Fruit fly (Drosophila melanogaster): ENCODE data around the gene PGRP-SA.

PGRP-SA gene

DNA sequence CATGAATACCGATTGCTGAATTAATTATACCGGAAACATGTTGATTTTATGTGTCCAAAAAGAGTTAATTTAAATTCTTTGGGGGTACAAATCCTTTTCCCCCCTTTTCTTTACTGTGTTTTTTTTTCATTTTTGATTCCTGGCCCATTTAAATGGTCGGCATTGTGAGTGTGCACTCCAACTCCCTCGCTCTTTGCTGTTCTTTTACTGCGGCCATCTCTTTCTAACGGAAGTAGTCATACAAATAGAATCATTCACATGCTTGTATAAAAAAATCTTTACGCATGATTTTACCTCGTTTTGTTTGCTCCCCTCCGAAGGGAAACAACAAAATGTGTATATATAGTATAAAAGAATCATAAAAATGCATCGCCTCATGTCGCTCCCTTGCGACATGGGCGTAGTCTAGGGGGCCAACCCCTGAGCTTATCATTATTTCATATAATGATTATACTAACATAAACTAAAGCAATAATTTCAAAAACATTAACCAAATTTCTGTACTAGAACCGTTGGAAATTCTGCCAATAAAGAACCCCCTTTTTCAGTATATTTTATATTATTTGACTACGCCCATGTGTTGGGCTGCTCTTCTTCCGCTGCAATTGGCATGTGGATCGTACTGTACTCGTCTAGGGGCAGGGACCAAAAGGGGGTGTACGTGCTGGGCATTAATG, 33.3 kb upstream of the PGRP-SA start (continued):
- TF ChIP-seq tll (GFP tag; optimal IDR thresholded peaks at IDR 0.05) = no peak
- no peak for TF ChIP-seq CG16779 (GFP tag; IDR thresholded peaks at IDR 0.05)
- peak; percentile 63; the same call in 1 of the 2 replicates for TF ChIP-seq Ada2b (GFP tag; IDR thresholded peaks at IDR 0.05)
- TF ChIP-seq CTCF (GFP tag; optimal IDR thresholded peaks at IDR 0.05) = peak; percentile 54
- peak; percentile 18 for TF ChIP-seq Mes4 (GFP tag; optimal IDR thresholded peaks at IDR 0.05)
- TF ChIP-seq Dll (GFP tag; IDR thresholded peaks at IDR 0.05; ENCODE audit: partially characterized antibody) = no peak
- no peak for TF ChIP-seq fu2 (GFP tag; optimal IDR thresholded peaks at IDR 0.05)
- TF ChIP-seq CG1529 (GFP tag; optimal IDR thresholded peaks at IDR 0.05) = peak; percentile 87
- peak; percentile 57 for TF ChIP-seq CG9437 (GFP tag; optimal IDR thresholded peaks at IDR 0.05)
- peak; percentile 48 for TF ChIP-seq CG10147 (GFP tag; optimal IDR thresholded peaks at IDR 0.05)
- TF ChIP-seq Optix (GFP tag; IDR thresholded peaks at IDR 0.05) = peak; percentile 67; the same call in 2 of the 3 replicates
- peak; percentile 31 for TF ChIP-seq CG12942 (GFP tag; optimal IDR thresholded peaks at IDR 0.05)
- TF ChIP-seq CG30403 (GFP tag; optimal IDR thresholded peaks at IDR 0.05) = peak; percentile 73
- TF ChIP-seq CG10959 (GFP tag; IDR thresholded peaks at IDR 0.05) = peak; percentile 79
- TF ChIP-seq vvl (GFP tag; IDR thresholded peaks at IDR 0.05) = peak; percentile 84
- TF ChIP-seq gsb-n (tag; optimal IDR thresholded peaks at IDR 0.05) = peak; percentile 89
- peak; percentile 90 for TF ChIP-seq Ets65A (GFP tag)
- TF ChIP-seq emc (GFP tag; optimal IDR thresholded peaks at IDR 0.05) = no peak
- no peak for TF ChIP-seq Lim3 (GFP tag; IDR thresholded peaks at IDR 0.05)
- no peak for TF ChIP-seq br (optimal IDR thresholded peaks at IDR 0.05)
- TF ChIP-seq ro (GFP tag; IDR thresholded peaks at IDR 0.05) = peak; percentile 41; the same call in 1 of the 2 replicates
- TF ChIP-seq nerfin-1 (tag; optimal IDR thresholded peaks at IDR 0.05) = peak; percentile 82
- TF ChIP-seq CG3847 (GFP tag; IDR thresholded peaks at IDR 0.05) = no peak; the same call in 1 of the 2 replicates
- no peak for TF ChIP-seq CG9609 (GFP tag; optimal IDR thresholded peaks at IDR 0.05)
- peak; percentile 62 for TF ChIP-seq CG4404 (GFP tag; IDR thresholded peaks at IDR 0.05)
- TF ChIP-seq ken (GFP tag; IDR thresholded peaks at IDR 0.05) = peak; percentile 76; the same call in 2 of the 3 replicates
- TF ChIP-seq CG11398 (GFP tag; optimal IDR thresholded peaks at IDR 0.05) = no peak
- TF ChIP-seq zen (tag; optimal IDR thresholded peaks at IDR 0.05) = peak; percentile 72
- peak; percentile 10 for TF ChIP-seq Jarid2 (GFP tag; optimal IDR thresholded peaks at IDR 0.05)
- peak; percentile 49; the same call in 1 of the 2 replicates for TF ChIP-seq E2f2 (GFP tag; IDR thresholded peaks at IDR 0.05)
- peak; percentile 78 for TF ChIP-seq Six4 (GFP tag; optimal IDR thresholded peaks at IDR 0.05)
- TF ChIP-seq eve (GFP tag; optimal IDR thresholded peaks at IDR 0.05) = peak in 1 of 2 experiments; percentile 87
- TF ChIP-seq CG7372 (GFP tag; IDR thresholded peaks at IDR 0.05) = no peak
- no peak for TF ChIP-seq Scr (GFP tag; IDR thresholded peaks at IDR 0.05; ENCODE audit: partially characterized antibody)
- TF ChIP-seq PHDP (tag; optimal IDR thresholded peaks at IDR 0.05) = peak; percentile 78
- no peak for TF ChIP-seq Side (GFP tag; optimal IDR thresholded peaks at IDR 0.05)
- no peak for TF ChIP-seq CG13894 (tag; optimal IDR thresholded peaks at IDR 0.05)
- TF ChIP-seq chm (GFP tag; IDR thresholded peaks at IDR 0.05) = peak; percentile 92
- TF ChIP-seq trem (tag; optimal IDR thresholded peaks at IDR 0.05) = peak; percentile 87
- TF ChIP-seq CG17361 (GFP tag; IDR thresholded peaks at IDR 0.05) = peak; percentile 88
- no peak for TF ChIP-seq hbn (GFP tag; IDR thresholded peaks at IDR 0.05; ENCODE audit: partially characterized antibody)
- TF ChIP-seq CG15601 (tag; optimal IDR thresholded peaks at IDR 0.05) = peak; percentile 91
- TF ChIP-seq Xrp1 (GFP tag; IDR thresholded peaks at IDR 0.05) = peak; percentile 93
- peak; percentile 83 for TF ChIP-seq Sox102F (GFP tag; optimal IDR thresholded peaks at IDR 0.05)
- TF ChIP-seq sima (GFP tag; optimal IDR thresholded peaks at IDR 0.05) = no peak
- no peak for TF ChIP-seq Doc2 (GFP tag; IDR thresholded peaks at IDR 0.05)
- peak; percentile 64 for TF ChIP-seq CG1233 (GFP tag; optimal IDR thresholded peaks at IDR 0.05)
- no peak for TF ChIP-seq Sry-δ (GFP tag; optimal IDR thresholded peaks at IDR 0.05)
- TF ChIP-seq CG17186 (GFP tag; optimal IDR thresholded peaks at IDR 0.05) = peak; percentile 35
- peak; percentile 21 for TF ChIP-seq jumu (GFP tag; optimal IDR thresholded peaks at IDR 0.05)
- peak; percentile 51 for TF ChIP-seq CG18476 (GFP tag; optimal IDR thresholded peaks at IDR 0.05)
